Fruit fly (Drosophila melanogaster): ENCODE results near the gene Uch.

- TF ChIP-seq Crg-1 (GFP tag; optimal IDR thresholded peaks at IDR 0.05): no peak
- TF ChIP-seq bab1 (GFP tag; optimal IDR thresholded peaks at IDR 0.05): no peak
- no peak for TF ChIP-seq CG1620 (GFP tag; optimal IDR thresholded peaks at IDR 0.05)
- TF ChIP-seq CG12768 (GFP tag; optimal IDR thresholded peaks at IDR 0.05): no peak
- no peak for TF ChIP-seq CG33017 (tag; optimal IDR thresholded peaks at IDR 0.05)
- no peak for TF ChIP-seq CG5204 (GFP tag; optimal IDR thresholded peaks at IDR 0.05)
- no peak for TF ChIP-seq CG7045 (GFP tag; optimal IDR thresholded peaks at IDR 0.05)
Measured at dm6 chr2L:2199433-2199796, 14.6 kb downstream of the Uch start.
